Worm (Caenorhabditis elegans) whole organism, midembryonic: ENCODE data around the gene lron-7.

Source experiments
- cog-1 ChIP-seq: sonication (generic microtip); optimal IDR thresholded peaks from 2 replicates; lab custom pipeline; 2016; ENCODE audit warnings: missing genetic modification characterization, missing compliant biosample characterization
- klf-2 ChIP-seq: fragments of 200-800 bp; sonication (Bioruptor generic); conservative IDR thresholded peaks from 2 replicates; pipeline ENCODE4 v1.3.6; 2022; ENCODE audit warnings: missing genetic modification reagents, missing genetic modification characterization, missing compliant biosample characterization
- ref-1 ChIP-seq: fragments of 200-800 bp; sonication (Bioruptor generic); conservative IDR thresholded peaks from 2 replicates; pipeline ENCODE4 v1.3.6; 2022; ENCODE audit warnings: missing genetic modification reagents, missing genetic modification characterization, missing compliant biosample characterization
- tab-1 ChIP-seq: fragments of 200-800 bp; sonication (Bioruptor generic); IDR thresholded peaks from 2 replicates; pipeline ENCODE4 v1.3.6; 2022; ENCODE audit warnings: missing genetic modification characterization, missing compliant biosample characterization
- ztf-29 ChIP-seq: fragments of 200-800 bp; sonication (Bioruptor generic); IDR thresholded peaks from 2 replicates; pipeline ENCODE4 v1.3.6; 2022; ENCODE audit warnings: missing genetic modification reagents, missing genetic modification characterization, missing compliant biosample characterization

DNA sequence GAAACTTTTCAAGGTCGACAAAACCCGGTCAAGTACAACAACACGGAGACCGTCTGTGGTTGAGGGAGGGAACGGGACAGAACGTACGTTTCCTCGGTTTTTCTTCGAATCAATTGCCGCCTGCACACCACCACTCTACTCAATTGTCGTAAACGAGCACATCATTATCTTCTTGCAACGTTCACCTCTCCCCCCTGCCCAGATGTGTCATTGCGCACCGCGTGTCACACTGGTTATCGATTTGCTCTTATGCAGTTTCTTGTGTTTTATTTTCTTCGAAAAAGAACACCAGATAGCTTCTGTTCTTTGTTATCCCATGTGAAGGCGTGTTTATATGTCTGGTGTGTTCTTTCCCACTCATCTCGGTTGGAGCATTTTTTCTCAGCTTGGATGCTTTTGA lies 2.4 kb upstream of the lron-7 start:
- TF ChIP-seq tab-1 (no peak), cog-1 (tag; lab: Kevin White, UChicago) (no peak), klf-2 (GFP tag; lab: Robert Waterston, UW) (no peak), ref-1 (GFP tag; lab: Robert Waterston, UW) (no peak), ztf-29 (GFP tag; lab: Robert Waterston, UW) (no peak)
